Fruit fly (Drosophila melanogaster) whole organism, embryonic: ENCODE data around the gene Seipin.

Experiments
- Atf-2 ChIP-seq: fragments of 200-800 bp; sonication (Bioruptor generic); optimal IDR thresholded peaks from 2 replicates; lab custom pipeline; 2016; ENCODE audit warnings: missing biosample characterization, missing genetic modification characterization
- B-H1 ChIP-seq: fragments of 200-800 bp; sonication (Bioruptor generic); IDR thresholded peaks from 3 replicates; pipeline ENCODE4 v1.3.6; 2022; ENCODE audit warnings: missing biosample characterization, missing genetic modification characterization
- CG10321 ChIP-seq: fragments of 200-800 bp; sonication (Bioruptor generic); IDR thresholded peaks from 2 replicates; pipeline ENCODE4 v1.3.6; 2022; ENCODE audit warnings: missing biosample characterization, missing genetic modification characterization
- CG11696 ChIP-seq: fragments of 200-800 bp; sonication (Bioruptor generic); IDR thresholded peaks from 2 replicates; pipeline ENCODE4 v1.3.6; 2022; ENCODE audit warnings: missing biosample characterization, missing genetic modification characterization
- CG1647 ChIP-seq: fragments of 200-800 bp; sonication (Bioruptor generic); optimal IDR thresholded peaks from 3 replicates; lab custom pipeline; 2016; ENCODE audit warnings: missing biosample characterization, missing genetic modification characterization
- CG17568 ChIP-seq: fragments of 200-800 bp; sonication (Bioruptor generic); optimal IDR thresholded peaks from 2 replicates; lab custom pipeline; 2018; ENCODE audit warnings: missing biosample characterization, mild to moderate bottlenecking, missing genetic modification characterization, moderate library complexity
- CG2129 ChIP-seq: fragments of 200-800 bp; sonication (Bioruptor generic); IDR thresholded peaks from 2 replicates; pipeline ENCODE4 v1.3.6; 2022; ENCODE audit warnings: missing biosample characterization, missing genetic modification characterization; ENCODE audit not compliant: partially characterized antibody
- CG30431 ChIP-seq: fragments of 200-800 bp; sonication (Bioruptor generic); optimal IDR thresholded peaks from 2 replicates; lab custom pipeline; 2017; ENCODE audit warnings: missing biosample characterization, missing genetic modification characterization
- CG3726 ChIP-seq: fragments of 200-800 bp; sonication (Bioruptor generic); IDR thresholded peaks from 3 replicates; pipeline ENCODE4, ENCODE4 v1.3.6; 2022; ENCODE audit warnings: missing biosample characterization, missing genetic modification characterization
- CG8924 ChIP-seq: fragments of 200-800 bp; optimal IDR thresholded peaks from 3 replicates; lab custom pipeline; 2019; ENCODE audit warnings: missing biosample characterization, mild to moderate bottlenecking, missing genetic modification characterization, moderate library complexity
- CG9727 ChIP-seq: fragments of 200-800 bp; sonication (Bioruptor generic); optimal IDR thresholded peaks from 3 replicates; lab custom pipeline; 2017; ENCODE audit warnings: missing biosample characterization, mild to moderate bottlenecking, missing genetic modification characterization
- CG9797 ChIP-seq: fragments of 200-800 bp; sonication (Bioruptor generic); optimal IDR thresholded peaks from 3 replicates; lab custom pipeline; 2018; ENCODE audit warnings: missing biosample characterization, mild to moderate bottlenecking, missing genetic modification characterization
- CHES-1-like ChIP-seq: fragments of 200-800 bp; sonication (Bioruptor generic); optimal IDR thresholded peaks from 2 replicates; lab custom pipeline; 2016; ENCODE audit warnings: missing biosample characterization, missing genetic modification characterization
- Ets97D ChIP-seq: fragments of 200-800 bp; sonication (Bioruptor generic); optimal IDR thresholded peaks from 3 replicates; lab custom pipeline; 2016; ENCODE audit warnings: missing biosample characterization, missing genetic modification characterization
- Hmr ChIP-seq: fragments of 200-800 bp; sonication (Bioruptor generic); optimal IDR thresholded peaks from 3 replicates; lab custom pipeline; 2017; ENCODE audit warnings: mild to moderate bottlenecking, missing biosample characterization, missing genetic modification reagents, missing genetic modification characterization
- Hr78 ChIP-seq, 2 experiments: fragments of 200-800 bp in 1 of 2; fragments of >200 bp in 1 of 2; sonication (Bioruptor generic) in 1 of 2; optimal IDR thresholded peaks; 2 replicates each; lab custom pipeline; 2017 to 2019; ENCODE audit warnings: missing biosample characterization in 2 of 2, missing genetic modification characterization in 2 of 2, mild to moderate bottlenecking in 1 of 2, moderate library complexity in 1 of 2
- Kr ChIP-seq: fragments of 200-800 bp; sonication (Bioruptor generic); optimal IDR thresholded peaks from 2 replicates; lab custom pipeline; 2017; ENCODE audit warnings: missing biosample characterization, mild to moderate bottlenecking, missing genetic modification characterization
- Lim3 ChIP-seq: fragments of 200-800 bp; sonication (Bioruptor generic); IDR thresholded peaks from 2 replicates; pipeline ENCODE4 v1.3.6; 2022; ENCODE audit warnings: missing biosample characterization, missing genetic modification characterization
- MTF-1 ChIP-seq: fragments of 200-800 bp; sonication (Bioruptor generic); optimal IDR thresholded peaks from 2 replicates; lab custom pipeline; 2018; ENCODE audit warnings: missing biosample characterization, mild to moderate bottlenecking, missing genetic modification characterization, borderline replicate concordance
- Med ChIP-seq: fragments of 200-800 bp; sonication (Bioruptor generic); peaks from one replicate; lab custom pipeline; 2016; ENCODE audit warnings: missing biosample characterization, missing genetic modification characterization, mild to moderate bottlenecking, inconsistent platforms, moderate library complexity
- Myb ChIP-seq: fragments of 200-800 bp; sonication (Bioruptor generic); optimal IDR thresholded peaks from 2 replicates; lab custom pipeline; 2016; ENCODE audit warnings: missing biosample characterization, missing genetic modification characterization
- NC2β ChIP-seq: fragments of 200-800 bp; sonication (Bioruptor generic); optimal IDR thresholded peaks from 2 replicates; lab custom pipeline; 2016; ENCODE audit warnings: missing biosample characterization, missing genetic modification characterization
- Nf-YA ChIP-seq: fragments of 200-800 bp; sonication (Bioruptor generic); IDR thresholded peaks from 2 replicates; pipeline ENCODE4 v1.3.6; 2022; ENCODE audit warnings: missing biosample characterization, missing genetic modification characterization
- Six4 ChIP-seq: fragments of 200-800 bp; sonication (Bioruptor generic); optimal IDR thresholded peaks from 2 replicates; lab custom pipeline; 2016; ENCODE audit warnings: missing biosample characterization, missing genetic modification characterization
- Sry-β ChIP-seq: fragments of 200-800 bp; sonication (Bioruptor generic); optimal IDR thresholded peaks from 2 replicates; lab custom pipeline; 2018; ENCODE audit warnings: missing biosample characterization, mild to moderate bottlenecking, missing genetic modification characterization, moderate library complexity
- Tbp ChIP-seq: fragments of >200 bp; optimal IDR thresholded peaks from 2 replicates; lab custom pipeline; 2018; ENCODE audit warnings: missing biosample characterization, missing genetic modification characterization
- Xbp1 ChIP-seq: fragments of 200-800 bp; sonication (Bioruptor generic); optimal IDR thresholded peaks from 3 replicates; lab custom pipeline; 2016; ENCODE audit warnings: missing biosample characterization, mild to moderate bottlenecking, missing genetic modification characterization
- al ChIP-seq: fragments of 200-800 bp; sonication (Bioruptor generic); IDR thresholded peaks from 2 replicates; pipeline ENCODE4 v1.3.6; 2022; ENCODE audit warnings: missing biosample characterization, missing genetic modification characterization
- bbx ChIP-seq: fragments of 200-800 bp; sonication (Bioruptor generic); IDR thresholded peaks from 2 replicates; pipeline ENCODE4 v1.3.6; 2022; ENCODE audit warnings: missing biosample characterization, missing genetic modification characterization; ENCODE audit not compliant: partially characterized antibody
- bsh ChIP-seq, 2 experiments: fragments of 200-800 bp; sonication (Bioruptor generic); optimal IDR thresholded peaks; 2 replicates each; lab custom pipeline; 2017 to 2018; ENCODE audit warnings: mild to moderate bottlenecking in 2 of 2, missing biosample characterization in 2 of 2, missing genetic modification characterization in 2 of 2, moderate library complexity in 1 of 2
- cas ChIP-seq: fragments of 200-800 bp; sonication (Bioruptor generic); IDR thresholded peaks from 2 replicates; pipeline ENCODE4 v1.3.6; 2022; ENCODE audit warnings: missing biosample characterization, missing genetic modification characterization
- cato ChIP-seq: fragments of 200-800 bp; sonication (Bioruptor generic); optimal IDR thresholded peaks from 2 replicates; lab custom pipeline; 2016; ENCODE audit warnings: missing biosample characterization, missing genetic modification characterization, borderline replicate concordance
- chif ChIP-seq, 2 experiments: fragments of 200-800 bp; sonication (Bioruptor generic); optimal IDR thresholded peaks; 3 replicates each; lab custom pipeline; 2016; ENCODE audit warnings: missing biosample characterization in 2 of 2, missing genetic modification characterization in 2 of 2
- dan ChIP-seq: fragments of 200-800 bp; sonication (Bioruptor generic); IDR thresholded peaks from 2 replicates; pipeline ENCODE4 v1.3.6; 2022; ENCODE audit warnings: missing biosample characterization, missing genetic modification characterization
- en ChIP-seq: fragments of 200-800 bp; sonication (Bioruptor generic); optimal IDR thresholded peaks from 2 replicates; lab custom pipeline; 2016; ENCODE audit warnings: missing biosample characterization, missing genetic modification characterization
- hbn ChIP-seq: fragments of 200-800 bp; sonication (Bioruptor generic); IDR thresholded peaks from 2 replicates; pipeline ENCODE4 v1.3.6; 2022; ENCODE audit warnings: missing biosample characterization, missing genetic modification characterization; ENCODE audit not compliant: partially characterized antibody
- inv ChIP-seq: fragments of 200-800 bp; sonication (Bioruptor generic); IDR thresholded peaks from 2 replicates; pipeline ENCODE4 v1.3.6; 2022; ENCODE audit warnings: missing biosample characterization, missing genetic modification characterization; ENCODE audit not compliant: partially characterized antibody
- mam ChIP-seq: fragments of 200-800 bp; sonication (Bioruptor generic); optimal IDR thresholded peaks from 3 replicates; lab custom pipeline; 2016; ENCODE audit warnings: missing biosample characterization, missing genetic modification characterization
- pho ChIP-seq: fragments of 200-800 bp; sonication (Bioruptor generic); optimal IDR thresholded peaks from 2 replicates; lab custom pipeline; 2016; ENCODE audit warnings: missing biosample characterization, missing genetic modification characterization
- prd ChIP-seq, 3 experiments: fragments of >200 bp in 2 of 3; fragments of 200-800 bp in 1 of 3; sonication (Bioruptor generic) in 1 of 3; optimal IDR thresholded peaks in 2 of 3; IDR thresholded peaks in 1 of 3; 2 replicates in 2 of 3; 3 replicates in 1 of 3; pipeline versions ENCODE4 v1.3.6 to Lab custom; 2017 to 2022; ENCODE audit warnings: missing biosample characterization in 1 of 3, missing genetic modification characterization in 1 of 3
- pros ChIP-seq: fragments of 200-800 bp; sonication (Bioruptor generic); optimal IDR thresholded peaks from 3 replicates; lab custom pipeline; 2019; ENCODE audit warnings: missing biosample characterization, mild to moderate bottlenecking, missing genetic modification characterization, moderate library complexity
- salm ChIP-seq: fragments of 200-800 bp; sonication (Bioruptor generic); optimal IDR thresholded peaks from 2 replicates; lab custom pipeline; 2018; ENCODE audit warnings: missing biosample characterization, mild to moderate bottlenecking, missing genetic modification characterization
- stwl ChIP-seq: fragments of 200-800 bp; sonication (Bioruptor generic); optimal IDR thresholded peaks from 3 replicates; lab custom pipeline; 2018; ENCODE audit warnings: missing biosample characterization, mild to moderate bottlenecking, missing genetic modification characterization, moderate library complexity
- tll ChIP-seq, 2 experiments: fragments of 200-800 bp in 1 of 2; fragments of >200 bp in 1 of 2; sonication (Bioruptor generic) in 1 of 2; optimal IDR thresholded peaks; 2 replicates each; lab custom pipeline; 2017 to 2019; ENCODE audit warnings: missing biosample characterization in 2 of 2, missing genetic modification characterization in 2 of 2, mild to moderate bottlenecking in 1 of 2, moderate library complexity in 1 of 2
- trh ChIP-seq: fragments of 200-800 bp; sonication (Bioruptor generic); optimal IDR thresholded peaks from 2 replicates; lab custom pipeline; 2016; ENCODE audit warnings: missing biosample characterization, missing genetic modification characterization
- unc-4 ChIP-seq: fragments of 200-800 bp; sonication (Bioruptor generic); IDR thresholded peaks from 2 replicates; pipeline ENCODE4 v1.3.6; 2022; ENCODE audit warnings: missing biosample characterization, missing genetic modification characterization; ENCODE audit not compliant: partially characterized antibody
- zen ChIP-seq: fragments of 200-800 bp; sonication (Bioruptor generic); optimal IDR thresholded peaks from 3 replicates; lab custom pipeline; 2018; ENCODE audit warnings: missing biosample characterization, mild to moderate bottlenecking, missing genetic modification characterization, moderate library complexity

The Seipin gene

dm6 chrX:2581793-2582503 is 37.7 kb upstream of the Seipin start (continued):
- TF ChIP-seq Lim3 (GFP tag; lab: Robert Waterston, UW) (0 out of 2 replicates have a peak, but pooled peaks have one; percentile 18), Kr (no peak), cato (peak; percentile 14), Atf-2 (GFP tag; lab: Kevin White, UChicago) (peak; percentile 58), Hmr (GFP tag; lab: Kevin White, UChicago) (peak; percentile 93), CHES-1-like (peak; percentile 79), chif (GFP tag; optimal IDR thresholded peaks at IDR 0.05; lab: Kevin White, UChicago) (peak; percentile 61 to 70), trh (GFP tag; lab: Kevin White, UChicago) (peak; percentile 43), Six4 (GFP tag; lab: Kevin White, UChicago) (peak; percentile 41), CG30431 (peak; percentile 49), en (GFP tag; lab: Kevin White, UChicago) (peak; percentile 68), CG1647 (GFP tag; lab: Kevin White, UChicago) (peak; percentile 65), hbn (GFP tag; lab: Robert Waterston, UW) (no peak), CG2129 (GFP tag; lab: Robert Waterston, UW) (no peak), Ets97D (GFP tag; lab: Kevin White, UChicago) (peak; percentile 24), CG17568 (GFP tag; lab: Kevin White, UChicago) (no peak), Sry-β (GFP tag; lab: Kevin White, UChicago) (no peak), Nf-YA (peak; percentile 53), Myb (peak; percentile 69), inv (GFP tag; lab: Robert Waterston, UW) (no peak), CG10321 (peak; percentile 30; the same call in 1 of the 2 replicates), Tbp (GFP tag; lab: Kevin White, UChicago) (no peak), CG3726 (GFP tag; lab: Robert Waterston, UW) (peak; percentile 63; the same call in 1 of the 3 replicates), CG11696 (GFP tag; lab: Robert Waterston, UW) (0 out of 2 replicates have a peak, but pooled peaks have one; percentile 29), tll (GFP tag; optimal IDR thresholded peaks at IDR 0.05; lab: Kevin White, UChicago) (no peak), unc-4 (GFP tag; lab: Robert Waterston, UW) (no peak), Hr78 (GFP tag; optimal IDR thresholded peaks at IDR 0.05; lab: Kevin White, UChicago) (no peak), Xbp1 (GFP tag; lab: Kevin White, UChicago) (peak; percentile 77), NC2β (GFP tag; lab: Kevin White, UChicago) (peak; percentile 40), CG8924 (tag; lab: Kevin White, UChicago) (peak; percentile 68), MTF-1 (GFP tag; lab: Kevin White, UChicago) (no peak), prd (optimal IDR thresholded peaks at IDR 0.05; lab: Kevin White, UChicago) (no peak), prd (GFP tag; IDR thresholded peaks at IDR 0.05; lab: Robert Waterston, UW) (peak; percentile 86), bsh (GFP tag; optimal IDR thresholded peaks at IDR 0.05; lab: Kevin White, UChicago) (peak in 1 of 2 experiments; percentile 48), pros (no peak), stwl (tag; lab: Kevin White, UChicago) (no peak), al (GFP tag; lab: Robert Waterston, UW) (peak; percentile 46), zen (tag; lab: Kevin White, UChicago) (no peak), dan (GFP tag; lab: Robert Waterston, UW) (no peak), salm (tag; lab: Kevin White, UChicago) (no peak), bbx (GFP tag; lab: Robert Waterston, UW) (no peak), B-H1 (GFP tag; lab: Robert Waterston, UW) (peak; percentile 59; the same call in 2 of the 3 replicates), Med (GFP tag; lab: Kevin White, UChicago) (peak; percentile 97), pho (GFP tag; lab: Kevin White, UChicago) (peak; percentile 80), CG9727 (peak; percentile 77), cas (GFP tag; lab: Robert Waterston, UW) (peak; percentile 62; the same call in 1 of the 2 replicates), mam (peak; percentile 80), CG9797 (GFP tag; lab: Kevin White, UChicago) (no peak)
